Worm (Caenorhabditis elegans) whole organism, L1 larva: Measurements from ENCODE around the gene sec-6.

Source experiments
- C16A3.4 ChIP-seq: fragments of 150-350 bp; optimal IDR thresholded peaks from 2 replicates; lab custom pipeline; 2014; ENCODE audit warnings: missing biosample characterization, missing genetic modification characterization
- C34B4.2 ChIP-seq: sonication (generic microtip); optimal IDR thresholded peaks from 2 replicates; lab custom pipeline; 2017; ENCODE audit warnings: mild to moderate bottlenecking, missing genetic modification characterization, missing compliant biosample characterization
- Y116A8C.19 ChIP-seq: sonication (generic microtip); optimal IDR thresholded peaks from 2 replicates; lab custom pipeline; 2016; ENCODE audit warnings: missing compliant biosample characterization, missing genetic modification characterization, borderline replicate concordance
- ama-1 ChIP-seq: fragments of 150-350 bp; optimal IDR thresholded peaks from 2 replicates; lab custom pipeline; 2014
- fkh-4 ChIP-seq: sonication (generic microtip); optimal IDR thresholded peaks from 2 replicates; lab custom pipeline; 2016; ENCODE audit warnings: missing compliant biosample characterization, missing genetic modification characterization, borderline replicate concordance
- hlh-4 ChIP-seq: sonication (generic microtip); optimal IDR thresholded peaks from 2 replicates; lab custom pipeline; 2016; ENCODE audit warnings: mild to moderate bottlenecking, missing genetic modification characterization, missing compliant biosample characterization
- lin-39 ChIP-seq: fragments of 150-350 bp; optimal IDR thresholded peaks from 2 replicates; lab custom pipeline; 2014; ENCODE audit warnings: missing biosample characterization, missing genetic modification reagents, missing genetic modification characterization
- nhr-12 ChIP-seq: sonication (generic microtip); optimal IDR thresholded peaks from 2 replicates; lab custom pipeline; 2017; ENCODE audit warnings: missing biosample characterization, missing genetic modification characterization
- nhr-71 ChIP-seq: sonication (generic microtip); optimal IDR thresholded peaks from 2 replicates; lab custom pipeline; 2016; ENCODE audit warnings: mild to moderate bottlenecking, missing genetic modification characterization, moderate library complexity, missing compliant biosample characterization
- nhr-76 ChIP-seq: sonication (generic microtip); optimal IDR thresholded peaks from 2 replicates; lab custom pipeline; 2017; ENCODE audit warnings: missing biosample characterization, missing genetic modification characterization
- nhr-85 ChIP-seq: sonication (generic microtip); peaks from one replicate; lab custom pipeline; 2016; ENCODE audit warnings: missing genetic modification characterization, inconsistent platforms, missing compliant biosample characterization
- unc-130 ChIP-seq: fragments of 150-350 bp; optimal IDR thresholded peaks from 2 replicates; lab custom pipeline; 2017; ENCODE audit warnings: missing biosample characterization, missing genetic modification characterization, inconsistent platforms
- zag-1 ChIP-seq: fragments of 150-350 bp; optimal IDR thresholded peaks from 2 replicates; lab custom pipeline; 2014; ENCODE audit warnings: missing biosample characterization, missing genetic modification characterization

ce11 chrII:5412467-5412866 is 53.1 kb downstream of the sec-6 start, which contains the start of the genes EEED8.13 and EEED8.18:
- TF ChIP-seq lin-39 (tag; lab: Kevin White, UChicago) (no peak), Y116A8C.19 (tag; lab: Kevin White, UChicago) (no peak), C34B4.2 (tag; lab: Kevin White, UChicago) (no peak), nhr-85 (tag; lab: Kevin White, UChicago) (no peak), nhr-76 (no peak), fkh-4 (tag; lab: Kevin White, UChicago) (no peak), unc-130 (tag; lab: Kevin White, UChicago) (no peak), C16A3.4 (no peak), zag-1 (tag; lab: Kevin White, UChicago) (no peak), nhr-71 (tag; lab: Kevin White, UChicago) (no peak), hlh-4 (tag; lab: Kevin White, UChicago) (no peak), ama-1 (lab: Kevin White, UChicago) (no peak), nhr-12 (tag; lab: Kevin White, UChicago) (no peak)
